Fruit fly (Drosophila melanogaster) S2 (cell line): Measurements from ENCODE around the gene CG12693.

Source experiments
- CG8478 ChIP-seq: fragments of >200 bp; optimal IDR thresholded peaks from 2 replicates; lab custom pipeline; 2018
- CTCF ChIP-seq, 2 experiments: fragments of >200 bp; optimal IDR thresholded peaks; 2 replicates each; lab custom pipeline; 2018

Gene CG12693

DNA sequence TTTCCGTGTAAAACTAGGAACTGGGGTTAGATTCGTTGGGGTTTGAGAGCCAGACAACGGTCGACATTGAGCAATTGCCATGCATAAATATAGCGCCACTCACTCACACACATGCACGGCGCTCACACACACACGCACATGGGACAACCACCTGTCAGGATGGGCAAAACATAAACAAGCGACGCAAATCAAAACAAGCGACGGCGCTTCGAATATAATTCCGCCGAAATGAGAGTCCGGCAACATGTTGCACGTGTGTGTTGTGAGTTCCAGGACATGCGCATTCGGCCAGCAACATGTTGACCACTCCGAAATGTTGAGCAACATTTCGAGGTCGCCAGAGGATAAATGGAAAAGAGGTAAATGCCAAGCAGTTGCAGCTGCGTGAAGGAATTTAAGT lies 48.5 kb downstream of the CG12693 start:
- TF ChIP-seq CTCF (optimal IDR thresholded peaks at IDR 0.05; lab: Kevin White, UChicago) (no peak), CG8478 (lab: Kevin White, UChicago) (no peak)

DNA sequence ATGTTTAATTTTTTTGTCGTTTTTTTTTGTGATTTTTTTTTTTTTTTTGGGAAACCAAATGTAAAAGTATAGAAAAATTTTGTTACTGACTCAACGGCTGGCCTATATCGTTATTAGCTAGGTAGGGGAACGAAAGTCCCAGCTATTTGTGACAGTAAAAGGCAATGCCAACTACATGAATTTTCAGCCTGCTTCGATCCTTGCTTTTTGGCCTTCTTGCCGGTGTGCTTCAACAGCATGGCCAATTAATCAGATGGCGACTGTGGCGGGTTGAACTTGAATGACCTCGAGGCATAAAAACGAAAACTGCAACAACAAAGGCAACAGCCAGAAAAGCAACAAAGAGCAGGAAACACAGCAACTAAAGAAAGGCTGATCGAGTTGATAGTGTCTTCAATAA lies 51.4 kb downstream of the CG12693 start, which contains the start of gene CG15578:
Gene CG15578 (minus strand): TSS at position 101 of the 400 bp plus-strand sequence.
- no peak for TF ChIP-seq CTCF (optimal IDR thresholded peaks at IDR 0.05; lab: Kevin White, UChicago)
- no peak for TF ChIP-seq CG8478 (lab: Kevin White, UChicago)
